Worm (Caenorhabditis elegans): ENCODE results near the gene nhr-195.

ce11 chrV:8936184-8936589 is 36.0 kb downstream of the nhr-195 start, which contains the start of gene unc-23:
- no peak for TF ChIP-seq nhr-237 (tag; optimal IDR thresholded peaks at IDR 0.05)
- peak; percentile 56 for TF ChIP-seq nhr-77 (tag; optimal IDR thresholded peaks at IDR 0.05)
- TF ChIP-seq zag-1 (tag; optimal IDR thresholded peaks at IDR 0.05): no peak
- TF ChIP-seq elt-1 (tag; optimal IDR thresholded peaks at IDR 0.05): no peak
- no peak for TF ChIP-seq ama-1 (optimal IDR thresholded peaks at IDR 0.05)
- TF ChIP-seq fos-1 (tag; optimal IDR thresholded peaks at IDR 0.05): peak; percentile 89
- no peak for TF ChIP-seq ztf-11 (tag; optimal IDR thresholded peaks at IDR 0.05)
- TF ChIP-seq nhr-23 (tag; optimal IDR thresholded peaks at IDR 0.05): no peak
- TF ChIP-seq nhr-11 (tag; optimal IDR thresholded peaks at IDR 0.05): no peak
- peak; percentile 86 for TF ChIP-seq nhr-25 (tag; optimal IDR thresholded peaks at IDR 0.05)
- TF ChIP-seq mdl-1 (tag; optimal IDR thresholded peaks at IDR 0.05): no peak
- no peak for TF ChIP-seq R02D3.7 (tag; optimal IDR thresholded peaks at IDR 0.05)
- peak; percentile 51 for TF ChIP-seq Y55F3AM.14 (GFP tag; optimal IDR thresholded peaks at IDR 0.05)

All from whole organism, L2 larva.